Worm (Caenorhabditis elegans) whole organism, L3 larva: Measurements from ENCODE around the gene C25H3.10.

Source experiments
- nhr-11 ChIP-seq: fragments of 150-350 bp; optimal IDR thresholded peaks from 2 replicates; lab custom pipeline; 2014; ENCODE audit warnings: missing biosample characterization, missing genetic modification characterization
- nhr-67 ChIP-seq: fragments of 150-350 bp; optimal IDR thresholded peaks from 2 replicates; lab custom pipeline; 2014; ENCODE audit warnings: missing biosample characterization, missing genetic modification characterization
- sea-2 ChIP-seq: fragments of 150-350 bp; sonication (generic microtip); optimal IDR thresholded peaks from 4 replicates; lab custom pipeline; 2014; ENCODE audit warnings: missing biosample characterization, missing genetic modification reagents, missing genetic modification characterization
- snpc-4 ChIP-seq: fragments of 150-350 bp; optimal IDR thresholded peaks from 2 replicates; lab custom pipeline; 2014; ENCODE audit warnings: missing biosample characterization, missing genetic modification characterization
- unc-62 ChIP-seq: fragments of 150-350 bp; sonication (generic microtip); optimal IDR thresholded peaks from 4 replicates; lab custom pipeline; 2014; ENCODE audit warnings: missing biosample characterization, missing genetic modification reagents, missing genetic modification characterization

DNA sequence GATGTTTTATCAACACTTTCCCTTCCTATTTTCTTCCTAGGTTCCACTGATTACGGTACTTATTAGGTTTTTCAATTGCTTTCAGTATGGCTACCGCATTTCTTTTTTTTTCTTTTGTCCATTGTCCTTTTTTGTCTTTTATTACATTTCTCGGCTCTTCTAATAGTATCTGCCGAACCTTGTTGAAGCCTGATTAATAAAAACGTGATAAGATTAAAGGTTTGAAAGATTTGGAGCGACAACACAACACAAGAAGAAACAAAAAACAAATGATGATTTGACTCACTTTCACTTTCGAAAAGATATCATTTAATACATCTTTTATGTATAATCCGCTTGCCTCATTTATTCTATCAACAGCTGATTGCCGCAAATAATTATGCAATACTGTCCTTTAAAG, 33.7 kb downstream of the C25H3.10 start, which contains the start of gene C25H3.15:
- TF ChIP-seq snpc-4 (no peak), nhr-11 (no peak), unc-62 (GFP tag; lab: Kevin White, UChicago) (no peak), sea-2 (GFP tag; lab: Kevin White, UChicago) (no peak), nhr-67 (tag; lab: Kevin White, UChicago) (no peak)
